Fruit fly (Drosophila melanogaster): ENCODE data around the gene Fhos.

Gene Fhos

dm6 chr3L:8748323-8748722 is 5.1 kb upstream of the Fhos start (continued):
- peak; percentile 31; the same call in 1 of the 3 replicates for TF ChIP-seq row (GFP tag; IDR thresholded peaks at IDR 0.05)
- peak; percentile 12 for TF ChIP-seq CG2712 (tag; optimal IDR thresholded peaks at IDR 0.05)
- TF ChIP-seq gem (tag; optimal IDR thresholded peaks at IDR 0.05) = peak; percentile 26

dm6 chr3L:8748839-8749238 is 4.6 kb upstream of the Fhos start:
- TF ChIP-seq Poxn (GFP tag; IDR thresholded peaks at IDR 0.05) (no peak), CG11504 (tag; optimal IDR thresholded peaks at IDR 0.05) (peak; percentile 40), pb (GFP tag; optimal IDR thresholded peaks at IDR 0.05) (no peak), CG30431 (GFP tag; optimal IDR thresholded peaks at IDR 0.05) (peak; percentile 17), hth (optimal IDR thresholded peaks at IDR 0.05) (no peak), prd (optimal IDR thresholded peaks at IDR 0.05) (peak in 1 of 2 experiments; percentile 74), prd (GFP tag; IDR thresholded peaks at IDR 0.05) (peak; percentile 42; the same call in 1 of the 3 replicates), CG18476 (GFP tag; optimal IDR thresholded peaks at IDR 0.05) (no peak), maf-S (GFP tag; optimal IDR thresholded peaks at IDR 0.05) (no peak), CG6272 (GFP tag; IDR thresholded peaks at IDR 0.05) (peak; percentile 19; the same call in 1 of the 2 replicates), CG2889 (GFP tag; IDR thresholded peaks at IDR 0.05) (no peak), E2f2 (GFP tag; IDR thresholded peaks at IDR 0.05) (no peak), Meics (GFP tag; optimal IDR thresholded peaks at IDR 0.05) (no peak), chif (GFP tag; optimal IDR thresholded peaks at IDR 0.05) (peak in 1 of 2 experiments; percentile 40), C15 (GFP tag; IDR thresholded peaks at IDR 0.05) (no peak), CG16813 (GFP tag; IDR thresholded peaks at IDR 0.05; ENCODE audit: partially characterized antibody) (no peak), CG3995 (GFP tag; optimal IDR thresholded peaks at IDR 0.05) (no peak), fu2 (GFP tag; optimal IDR thresholded peaks at IDR 0.05) (no peak), Nf-YA (GFP tag; IDR thresholded peaks at IDR 0.05) (no peak), Nf-YB (GFP tag; optimal IDR thresholded peaks at IDR 0.05) (no peak), zfh2 (GFP tag; optimal IDR thresholded peaks at IDR 0.05) (no peak), CG14050 (GFP tag; IDR thresholded peaks at IDR 0.05) (no peak), schlank (tag; optimal IDR thresholded peaks at IDR 0.05) (no peak), CG3838 (GFP tag; optimal IDR thresholded peaks at IDR 0.05) (no peak), pnt (GFP tag; optimal IDR thresholded peaks at IDR 0.05) (peak; percentile 19), gcm2 (GFP tag; optimal IDR thresholded peaks at IDR 0.05) (no peak), lmd (GFP tag; IDR thresholded peaks at IDR 0.05) (peak; percentile 61; the same call in 1 of the 2 replicates), Trl (optimal IDR thresholded peaks at IDR 0.05) (no peak), Trl (GFP tag; optimal IDR thresholded peaks at IDR 0.05) (no peak), CG15073 (GFP tag; optimal IDR thresholded peaks at IDR 0.05) (no peak), CG12104 (GFP tag; optimal IDR thresholded peaks at IDR 0.05) (no peak), CG10979 (tag; optimal IDR thresholded peaks at IDR 0.05) (no peak), gsb-n (tag; optimal IDR thresholded peaks at IDR 0.05) (no peak), fd96Cb (tag; optimal IDR thresholded peaks at IDR 0.05) (no peak), jing (GFP tag; optimal IDR thresholded peaks at IDR 0.05) (no peak), pzg (GFP tag; optimal IDR thresholded peaks at IDR 0.05) (no peak), yki (optimal IDR thresholded peaks at IDR 0.05) (no peak), CG7271 (tag; optimal IDR thresholded peaks at IDR 0.05) (no peak), ttk (GFP tag; IDR thresholded peaks at IDR 0.05) (no peak), CG31224 (GFP tag; IDR thresholded peaks at IDR 0.05) (no peak), caup (GFP tag; optimal IDR thresholded peaks at IDR 0.05; ENCODE audit: severe bottlenecking) (no peak), her (GFP tag; optimal IDR thresholded peaks at IDR 0.05) (no peak), GATAe (GFP tag; conservative IDR thresholded peaks at IDR 0.05) (no peak), peb (GFP tag; IDR thresholded peaks at IDR 0.05) (no peak), Chrac-16 (GFP tag; optimal IDR thresholded peaks at IDR 0.05) (peak; percentile 35), Kr (GFP tag; optimal IDR thresholded peaks at IDR 0.05) (no peak), ind (GFP tag; optimal IDR thresholded peaks at IDR 0.05) (peak; percentile 20), slbo (GFP tag; IDR thresholded peaks at IDR 0.05) (peak; percentile 80), ase (GFP tag; IDR thresholded peaks at IDR 0.05) (peak; percentile 69; the same call in 2 of the 3 replicates)

Measured in whole organism, embryonic.